Worm (Caenorhabditis elegans): ENCODE data around the gene syx-3.

Gene syx-3

ce11 chrX:5348529-5349148 is at the start of gene syx-3:
syx-3 (plus strand) TSS chrX:5349098.
- TF ChIP-seq nhr-2 (tag; optimal IDR thresholded peaks at IDR 0.05) (no peak), nhr-237 (tag; optimal IDR thresholded peaks at IDR 0.05) (no peak), elt-3 (tag; optimal IDR thresholded peaks at IDR 0.05) (no peak), ces-1 (GFP tag; optimal IDR thresholded peaks at IDR 0.05) (no peak), snpc-4 (tag; optimal IDR thresholded peaks at IDR 0.05) (no peak), flh-1 (GFP tag; optimal IDR thresholded peaks at IDR 0.05) (no peak), unc-120 (tag; optimal IDR thresholded peaks at IDR 0.05; ENCODE audit: poor library complexity, severe bottlenecking) (no peak), pha-4 (tag; optimal IDR thresholded peaks at IDR 0.05) (no peak), cnd-1 (tag; optimal IDR thresholded peaks at IDR 0.05) (no peak), hlh-1 (tag; optimal IDR thresholded peaks at IDR 0.05) (no peak)

DNA sequence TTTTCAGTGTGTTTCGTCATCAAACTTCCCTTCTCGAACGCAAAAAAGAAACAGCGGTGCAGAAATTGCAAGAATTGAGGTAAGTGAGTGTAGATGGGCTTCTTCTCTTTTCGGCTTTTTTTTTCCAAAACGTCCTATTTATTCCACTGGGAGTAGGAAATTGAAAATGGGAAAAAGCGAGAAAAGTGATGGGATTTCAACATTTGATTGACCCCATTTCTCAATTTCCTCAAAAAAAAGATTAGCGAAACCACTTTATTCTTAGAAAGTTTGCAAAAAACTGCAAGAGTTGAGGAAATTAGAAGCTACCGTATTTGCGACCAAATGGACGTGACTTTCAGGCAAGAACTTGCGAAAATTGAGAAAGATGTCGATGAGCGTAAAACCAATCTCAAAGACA is 45.4 kb upstream of the syx-3 start, which contains the start of gene ags-3:
TSS of gene ags-3 (minus strand) at position 101 of the 400 bp plus-strand sequence.
- no peak for TF ChIP-seq ceh-43 (GFP tag; optimal IDR thresholded peaks at IDR 0.05)
- no peak for TF ChIP-seq ceh-39 (tag; optimal IDR thresholded peaks at IDR 0.05)
- no peak for TF ChIP-seq zip-8 (tag; optimal IDR thresholded peaks at IDR 0.05)
- TF ChIP-seq ham-2 (GFP tag; optimal IDR thresholded peaks at IDR 0.05), result no peak
- TF ChIP-seq flh-1 (GFP tag; optimal IDR thresholded peaks at IDR 0.05), result no peak
- no peak for TF ChIP-seq ceh-83 (GFP tag; optimal IDR thresholded peaks at IDR 0.05)

- TF ChIP-seq lin-32 (GFP tag; optimal IDR thresholded peaks at IDR 0.05), result no peak
- TF ChIP-seq sptf-1 (tag; optimal IDR thresholded peaks at IDR 0.05), result no peak
- TF ChIP-seq unc-120 (tag; optimal IDR thresholded peaks at IDR 0.05; ENCODE audit: poor library complexity, severe bottlenecking), result no peak
- TF ChIP-seq mab-5 (tag; optimal IDR thresholded peaks at IDR 0.05), result no peak
- TF ChIP-seq elt-3 (tag; optimal IDR thresholded peaks at IDR 0.05), result no peak
Measured at ce11 chrX:5309622-5310021, 39.3 kb upstream of the syx-3 start.

ce11 chrX:5311174-5311573 is 37.7 kb upstream of the syx-3 start:
- TF ChIP-seq zip-8 (tag; optimal IDR thresholded peaks at IDR 0.05), result no peak
- no peak for TF ChIP-seq bed-3 (GFP tag; optimal IDR thresholded peaks at IDR 0.05)
- no peak for TF ChIP-seq tbx-8 (GFP tag; optimal IDR thresholded peaks at IDR 0.05)
- TF ChIP-seq elt-3 (tag; optimal IDR thresholded peaks at IDR 0.05), result no peak
- TF ChIP-seq unc-120 (tag; optimal IDR thresholded peaks at IDR 0.05; ENCODE audit: poor library complexity, severe bottlenecking), result no peak
- no peak for TF ChIP-seq elt-1 (tag; optimal IDR thresholded peaks at IDR 0.05; ENCODE audit: borderline replicate concordance, insufficient read depth)
- TF ChIP-seq M03D4.4 (tag; optimal IDR thresholded peaks at IDR 0.05), result no peak
- no peak for TF ChIP-seq mls-2 (tag; optimal IDR thresholded peaks at IDR 0.05)
- no peak for TF ChIP-seq flh-1 (GFP tag; optimal IDR thresholded peaks at IDR 0.05)
- no peak for TF ChIP-seq ham-2 (GFP tag; optimal IDR thresholded peaks at IDR 0.05)
- no peak for TF ChIP-seq hlh-1 (tag; optimal IDR thresholded peaks at IDR 0.05)
- TF ChIP-seq mab-5 (tag; optimal IDR thresholded peaks at IDR 0.05), result no peak
- TF ChIP-seq nhr-12 (tag; optimal IDR thresholded peaks at IDR 0.05), result no peak
- no peak for TF ChIP-seq blmp-1 (tag; optimal IDR thresholded peaks at IDR 0.05)
- TF ChIP-seq nhr-76 (tag; optimal IDR thresholded peaks at IDR 0.05), result no peak
- no peak for TF ChIP-seq unc-62 (GFP tag; optimal IDR thresholded peaks at IDR 0.05)
- no peak for TF ChIP-seq nhr-2 (tag; optimal IDR thresholded peaks at IDR 0.05)

DNA sequence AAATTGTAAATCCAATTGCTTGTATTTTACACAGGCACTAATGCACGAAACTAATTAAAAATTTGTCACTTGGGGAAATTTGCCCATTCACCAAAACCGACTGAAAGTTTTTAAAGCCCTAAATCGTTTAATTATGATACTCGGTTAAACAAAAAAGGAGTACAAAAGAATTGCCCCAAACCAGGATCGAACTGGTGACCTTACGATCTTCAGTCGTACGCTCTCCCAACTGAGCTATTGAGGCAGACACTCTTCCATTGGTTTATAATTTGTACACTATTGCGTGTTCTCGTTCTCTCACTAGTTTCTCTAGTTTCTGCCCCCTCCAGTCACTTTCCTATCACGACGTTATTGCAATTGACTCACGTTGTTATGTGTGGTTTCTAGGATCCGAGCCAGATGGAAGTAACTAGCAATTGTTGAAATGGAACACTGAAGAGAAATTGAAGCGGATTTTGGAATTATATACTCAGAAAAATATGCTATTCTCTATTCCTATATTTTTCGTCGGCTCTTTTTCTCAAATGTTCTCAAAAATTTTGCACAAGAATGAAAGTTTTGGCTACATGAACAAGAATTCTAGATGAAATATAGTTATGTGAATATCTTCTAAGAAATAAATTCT is 29.6 kb upstream of the syx-3 start:
- TF ChIP-seq nhr-28 (tag; optimal IDR thresholded peaks at IDR 0.05), result no peak
- TF ChIP-seq elt-3 (tag; optimal IDR thresholded peaks at IDR 0.05), result no peak
- TF ChIP-seq bed-3 (GFP tag; optimal IDR thresholded peaks at IDR 0.05), result peak; percentile 72
- no peak for TF ChIP-seq ztf-11 (tag; optimal IDR thresholded peaks at IDR 0.05)
- peak; percentile 86 for TF ChIP-seq ceh-83 (GFP tag; optimal IDR thresholded peaks at IDR 0.05)
- peak; percentile 79 for TF ChIP-seq M03D4.4 (tag; optimal IDR thresholded peaks at IDR 0.05)
- no peak for TF ChIP-seq mab-5 (tag; optimal IDR thresholded peaks at IDR 0.05)
- peak; percentile 53 for TF ChIP-seq flh-1 (GFP tag; optimal IDR thresholded peaks at IDR 0.05)
- TF ChIP-seq sem-2 (GFP tag; optimal IDR thresholded peaks at IDR 0.05), result peak; percentile 75
- TF ChIP-seq lsy-2 (tag; optimal IDR thresholded peaks at IDR 0.05), result no peak
- TF ChIP-seq hlh-1 (tag; optimal IDR thresholded peaks at IDR 0.05), result peak; percentile 19
- TF ChIP-seq elt-1 (tag; optimal IDR thresholded peaks at IDR 0.05; ENCODE audit: borderline replicate concordance, insufficient read depth), result no peak
- peak; percentile 30 for TF ChIP-seq unc-62 (GFP tag; optimal IDR thresholded peaks at IDR 0.05)
- TF ChIP-seq unc-120 (tag; optimal IDR thresholded peaks at IDR 0.05; ENCODE audit: poor library complexity, severe bottlenecking), result peak; percentile 84
- peak; percentile 86 for TF ChIP-seq ceh-43 (GFP tag; optimal IDR thresholded peaks at IDR 0.05)
- no peak for TF ChIP-seq unc-39 (tag; optimal IDR thresholded peaks at IDR 0.05)
- no peak for TF ChIP-seq lin-13 (tag; optimal IDR thresholded peaks at IDR 0.05)
- peak; percentile 76 for TF ChIP-seq cnd-1 (tag; optimal IDR thresholded peaks at IDR 0.05)
- peak; percentile 65 for TF ChIP-seq ham-2 (GFP tag; optimal IDR thresholded peaks at IDR 0.05)
- no peak for TF ChIP-seq snpc-4 (tag; optimal IDR thresholded peaks at IDR 0.05)
- TF ChIP-seq ceh-39 (tag; optimal IDR thresholded peaks at IDR 0.05), result no peak
- TF ChIP-seq nhr-2 (tag; optimal IDR thresholded peaks at IDR 0.05), result no peak
- TF ChIP-seq tbx-8 (GFP tag; optimal IDR thresholded peaks at IDR 0.05), result peak; percentile 62
- no peak for TF ChIP-seq zip-8 (tag; optimal IDR thresholded peaks at IDR 0.05)
- TF ChIP-seq drap-1 (GFP tag; optimal IDR thresholded peaks at IDR 0.05), result peak; percentile 85
- TF ChIP-seq pha-4 (tag; optimal IDR thresholded peaks at IDR 0.05), result peak; percentile 15
- no peak for TF ChIP-seq nhr-237 (tag; optimal IDR thresholded peaks at IDR 0.05)
- peak; percentile 72 for TF ChIP-seq lin-32 (GFP tag; optimal IDR thresholded peaks at IDR 0.05)
- TF ChIP-seq mls-2 (tag; optimal IDR thresholded peaks at IDR 0.05), result peak; percentile 72
- no peak for TF ChIP-seq nhr-76 (tag; optimal IDR thresholded peaks at IDR 0.05)
- no peak for TF ChIP-seq nhr-12 (tag; optimal IDR thresholded peaks at IDR 0.05)
- no peak for TF ChIP-seq ces-1 (GFP tag; optimal IDR thresholded peaks at IDR 0.05)
- peak; percentile 25 for TF ChIP-seq mep-1 (tag; optimal IDR thresholded peaks at IDR 0.05)
- TF ChIP-seq sptf-1 (tag; optimal IDR thresholded peaks at IDR 0.05), result peak; percentile 83
- TF ChIP-seq blmp-1 (tag; optimal IDR thresholded peaks at IDR 0.05), result no peak
